Worm (Caenorhabditis elegans): ENCODE data around the gene col-76.

- no peak for TF ChIP-seq flt-1 (GFP tag; IDR thresholded peaks at IDR 0.05)
- TF ChIP-seq klf-2 (GFP tag; conservative IDR thresholded peaks at IDR 0.05), result no peak
- no peak for TF ChIP-seq ztf-29 (GFP tag; IDR thresholded peaks at IDR 0.05)
- TF ChIP-seq med-1 (GFP tag; optimal IDR thresholded peaks at IDR 0.05; ENCODE audit: insufficient read depth), result no peak
- no peak for TF ChIP-seq cog-1 (tag; optimal IDR thresholded peaks at IDR 0.05)
- TF ChIP-seq T22C8.4 (GFP tag; IDR thresholded peaks at IDR 0.05), result no peak
- no peak for TF ChIP-seq ztf-23 (GFP tag; IDR thresholded peaks at IDR 0.05)
- TF ChIP-seq tab-1 (GFP tag; IDR thresholded peaks at IDR 0.05), result no peak
- no peak for TF ChIP-seq ref-1 (GFP tag; conservative IDR thresholded peaks at IDR 0.05)
These were observed at the start of gene col-76 for ce11 chrII:8204039-8204438.

Measured in whole organism, midembryonic.